Fruit fly (Drosophila melanogaster): ENCODE results near the gene Rnb.
A peak's percentile ranks its signal among the peaks of the same experiment; 100 is the strongest.

Rnb gene

DNA sequence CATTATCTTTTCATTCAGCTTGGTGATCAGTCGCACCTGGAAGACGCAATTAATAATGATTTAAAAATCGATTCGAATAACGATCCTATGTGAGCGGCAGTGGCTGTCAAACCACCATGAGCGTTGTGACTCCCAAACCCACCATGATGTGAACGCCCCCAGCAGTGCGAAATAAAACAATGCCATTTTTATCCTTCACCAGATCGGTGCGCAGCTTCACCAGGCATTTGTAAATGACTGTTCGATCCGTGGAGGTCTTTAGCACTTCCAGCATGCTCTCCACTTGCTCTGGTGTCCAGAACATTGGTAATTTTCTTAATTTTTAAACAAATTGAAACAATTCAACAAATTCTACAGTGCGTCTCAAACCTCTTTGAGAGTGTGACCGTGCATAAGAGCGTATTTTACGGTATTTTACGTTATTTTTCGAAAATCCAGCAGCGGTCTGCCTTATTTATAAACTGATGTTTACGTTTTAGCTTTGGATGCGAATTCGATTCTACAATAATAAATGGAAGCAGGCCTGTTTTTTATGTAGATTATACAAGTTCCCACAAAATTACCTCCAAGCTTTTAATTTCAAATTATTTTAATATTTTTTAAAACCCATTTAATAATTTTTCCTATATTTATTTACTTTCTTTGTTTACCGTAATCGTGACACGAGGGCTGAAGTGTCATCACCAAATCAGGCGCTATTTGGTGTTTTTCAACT is at the start of gene Rnb, which contains the start of gene Drice:
TSS of gene Rnb (minus strand) at position 389 of the 715 bp plus-strand sequence.
TSS of gene Drice (plus strand) at position 693 of the 715 bp plus-strand sequence.
- no peak for TF ChIP-seq CG8478 (optimal IDR thresholded peaks at IDR 0.05)
- peak; percentile 16 to 25 for TF ChIP-seq CTCF (optimal IDR thresholded peaks at IDR 0.05)

DNA sequence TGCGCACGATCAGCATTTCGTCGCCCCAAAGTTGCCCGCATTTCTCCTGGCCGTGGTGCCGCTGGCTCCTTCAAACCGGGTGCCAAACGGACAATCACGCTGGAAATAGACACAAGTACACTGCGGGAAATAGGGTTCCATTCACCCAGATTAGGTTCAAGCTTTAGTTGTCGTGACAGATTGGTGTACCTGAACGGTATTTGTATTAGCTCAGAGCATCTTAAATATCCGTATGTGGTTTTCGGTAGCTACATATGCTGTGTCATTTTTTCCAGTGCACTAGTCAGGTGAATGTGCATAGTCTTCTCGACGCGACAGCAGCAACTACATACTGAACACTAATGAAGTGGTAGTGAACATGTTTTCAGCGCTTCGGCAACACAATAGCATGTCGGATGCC is 48.0 kb upstream of the Rnb start:
- TF ChIP-seq CG8478 (optimal IDR thresholded peaks at IDR 0.05) (no peak), CTCF (optimal IDR thresholded peaks at IDR 0.05) (no peak)

DNA sequence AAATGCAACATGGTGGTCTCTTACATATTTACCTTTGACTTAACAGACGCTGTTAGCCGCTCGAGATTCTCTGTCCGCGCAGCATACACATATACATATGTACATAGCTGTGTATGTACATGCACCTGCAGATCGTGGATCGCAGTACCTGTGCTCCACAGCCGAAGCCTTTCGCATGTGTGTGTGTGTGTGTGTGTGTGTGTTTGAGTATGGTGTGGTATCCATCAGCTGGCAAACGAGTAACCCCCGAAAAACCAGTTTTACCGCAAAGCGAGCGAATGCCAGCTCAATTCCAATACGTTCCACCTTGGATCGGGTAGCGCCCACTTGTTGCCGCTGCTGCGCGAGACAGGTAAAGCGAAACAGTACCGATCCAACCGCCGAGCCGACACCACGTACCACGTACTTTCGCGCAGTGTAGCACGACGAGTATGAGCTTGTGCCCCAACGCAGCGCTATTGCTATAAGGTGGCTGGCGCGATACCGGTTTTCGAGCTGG is 42.2 kb upstream of the Rnb start, which contains the start of gene Cad99C:
TSS of gene Cad99C (plus strand) at position 365 of the 499 bp plus-strand sequence.
- TF ChIP-seq CG8478 (optimal IDR thresholded peaks at IDR 0.05) (no peak), CTCF (optimal IDR thresholded peaks at IDR 0.05) (no peak)

dm6 chr3R:29839707-29840311 is 40.7 kb upstream of the Rnb start:
- TF ChIP-seq CG8478 (optimal IDR thresholded peaks at IDR 0.05) (no peak), CTCF (optimal IDR thresholded peaks at IDR 0.05) (no peak)

- no peak for TF ChIP-seq CG8478 (optimal IDR thresholded peaks at IDR 0.05)
- no peak for TF ChIP-seq CTCF (optimal IDR thresholded peaks at IDR 0.05)
Measured at dm6 chr3R:29838751-29839150, 39.6 kb upstream of the Rnb start.

DNA sequence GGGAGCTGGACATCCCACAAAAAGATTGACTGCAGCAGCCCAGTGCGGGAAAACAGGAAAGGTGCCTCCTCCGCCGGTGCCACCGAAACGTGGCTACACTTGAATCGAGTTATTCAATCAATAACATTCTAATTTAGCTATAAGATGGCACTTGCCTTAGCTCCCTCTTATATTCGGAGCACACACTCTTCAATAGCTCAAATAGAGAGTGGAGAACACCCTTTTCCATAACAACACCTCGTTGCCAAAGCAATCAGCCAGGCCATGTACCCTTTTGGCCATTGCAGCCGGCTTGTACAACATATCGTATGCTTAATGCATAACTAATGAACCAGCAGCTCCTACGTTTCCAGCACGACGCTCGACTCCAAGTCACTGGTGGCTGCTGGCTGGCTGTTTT is 38.6 kb upstream of the Rnb start:
- TF ChIP-seq CG8478 (optimal IDR thresholded peaks at IDR 0.05) (no peak), CTCF (optimal IDR thresholded peaks at IDR 0.05) (no peak)

DNA sequence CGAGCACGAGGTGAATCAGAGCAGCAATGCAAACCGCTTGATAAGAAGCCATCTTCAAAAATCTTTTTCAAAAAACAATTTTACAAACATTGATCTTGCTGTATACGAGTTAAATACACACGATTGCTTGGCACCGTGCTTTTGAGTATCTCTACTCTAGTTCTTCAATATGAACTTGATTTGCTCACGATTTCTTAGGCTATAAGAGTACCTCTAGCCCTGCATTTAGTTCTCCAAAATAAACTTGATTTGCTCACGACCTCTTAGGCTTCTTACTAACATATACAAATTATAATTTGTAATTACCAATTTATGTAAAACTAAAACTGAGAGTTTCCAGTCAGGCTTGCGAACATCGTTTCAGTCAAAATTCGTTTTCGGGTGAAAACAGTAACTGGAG is 37.0 kb upstream of the Rnb start, which contains the start of gene CG42592:
TSS of gene CG42592 (minus strand) at position 101 of the 400 bp plus-strand sequence.
- TF ChIP-seq CG8478 (optimal IDR thresholded peaks at IDR 0.05) (no peak), CTCF (optimal IDR thresholded peaks at IDR 0.05) (no peak)

- TF ChIP-seq CTCF (optimal IDR thresholded peaks at IDR 0.05) (no peak), CG8478 (optimal IDR thresholded peaks at IDR 0.05) (no peak)
Measured at dm6 chr3R:29835710-29836049, 36.5 kb upstream of the Rnb start, which contains the start of gene Prtl99C. TSS of gene Prtl99C (plus strand) at chr3R:29835950.

- TF ChIP-seq CTCF (optimal IDR thresholded peaks at IDR 0.05) (no peak), CG8478 (optimal IDR thresholded peaks at IDR 0.05) (no peak)
Measured at dm6 chr3R:29834759-29835709, 35.9 kb upstream of the Rnb start, which contains the start of gene Atg16. TSS of gene Atg16 (minus strand) at chr3R:29835101.

DNA sequence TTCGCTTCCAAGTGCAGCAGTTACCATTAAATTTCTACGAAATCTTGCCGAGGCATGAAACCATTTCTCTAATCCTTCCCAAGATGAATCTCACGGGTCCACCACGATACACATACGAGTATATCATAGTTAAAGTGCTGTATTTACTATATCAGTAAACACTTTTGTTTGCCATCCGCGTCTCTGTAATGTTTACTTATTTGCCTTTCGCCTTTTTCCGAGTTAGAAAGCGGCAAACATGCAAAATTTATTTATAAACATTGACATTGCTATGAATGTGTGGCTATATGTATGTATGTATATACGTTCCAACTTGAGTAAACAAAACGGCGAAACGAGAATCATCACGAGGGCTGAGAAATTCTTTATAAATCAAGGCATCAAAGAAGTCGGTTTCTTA is 31.8 kb upstream of the Rnb start:
- no peak for TF ChIP-seq CTCF (optimal IDR thresholded peaks at IDR 0.05)
- TF ChIP-seq CG8478 (optimal IDR thresholded peaks at IDR 0.05): no peak

- TF ChIP-seq CTCF (optimal IDR thresholded peaks at IDR 0.05): no peak
- TF ChIP-seq CG8478 (optimal IDR thresholded peaks at IDR 0.05): no peak
Measured at dm6 chr3R:29829228-29829786, 30.2 kb upstream of the Rnb start.

DNA sequence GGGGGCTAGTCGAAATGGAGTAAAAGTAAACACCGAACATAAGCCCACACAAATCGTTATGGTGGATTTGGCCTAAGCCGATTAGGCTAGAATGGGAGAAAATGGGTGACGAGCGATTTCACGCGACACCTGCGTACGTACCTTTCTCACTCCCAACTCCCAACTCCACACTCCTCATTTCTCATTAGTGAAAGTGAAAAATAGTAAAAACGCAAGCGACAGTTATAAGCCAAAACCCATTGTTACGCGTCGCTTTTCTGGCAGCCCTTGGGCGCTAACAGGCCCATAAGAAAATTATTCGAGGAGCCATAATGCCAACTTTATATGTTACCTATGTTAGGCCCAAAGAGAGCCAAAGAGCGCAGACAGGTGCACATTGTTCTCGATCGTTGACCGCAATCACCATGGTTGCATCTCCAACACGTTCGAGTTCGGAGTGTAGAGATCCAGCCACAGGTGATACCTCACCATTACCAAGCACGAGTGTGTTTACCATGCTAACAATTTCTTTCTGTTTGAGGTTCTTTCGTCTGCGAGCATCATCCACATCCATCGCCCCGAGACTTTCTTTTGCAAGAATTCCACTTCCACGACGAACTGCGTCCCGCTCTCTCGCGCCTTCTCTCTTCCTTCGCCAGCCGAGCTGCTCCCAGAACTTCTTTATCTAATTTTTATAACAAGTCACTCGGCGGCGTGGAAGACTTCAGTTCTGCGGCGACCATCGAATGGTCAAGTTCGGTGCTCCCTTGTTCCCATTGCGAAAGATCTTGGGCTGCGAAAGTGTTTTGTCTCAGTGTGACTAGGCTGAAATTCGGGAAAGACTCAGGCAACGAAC is 19.5 kb upstream of the Rnb start, which contains the start of gene neo:
TSS of gene neo (plus strand) at position 698 of the 835 bp plus-strand sequence.
- no peak for TF ChIP-seq CG8478 (optimal IDR thresholded peaks at IDR 0.05)
- no peak for TF ChIP-seq CTCF (optimal IDR thresholded peaks at IDR 0.05)

DNA sequence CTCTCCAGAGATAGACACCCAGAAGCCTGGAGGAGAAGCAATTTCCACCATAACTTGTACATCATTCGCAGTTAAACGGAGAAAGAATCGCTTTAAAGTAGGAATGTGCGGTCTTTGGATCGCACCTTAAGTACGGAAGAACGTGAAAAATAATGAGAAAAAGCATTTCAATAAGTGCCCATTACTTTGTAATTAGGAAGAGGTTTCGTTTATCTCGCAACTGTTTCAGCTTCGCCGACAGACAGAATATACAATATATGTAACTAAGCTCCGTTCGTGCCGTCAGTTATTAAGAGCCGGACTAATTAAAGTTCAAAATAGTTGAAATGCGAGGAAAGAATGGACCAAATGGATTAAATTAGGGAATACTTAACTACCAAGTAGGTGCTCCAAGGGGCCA is 18.5 kb upstream of the Rnb start, which contains the start of gene CG7829:
TSS of gene CG7829 (minus strand) at position 101 of the 400 bp plus-strand sequence.
- TF ChIP-seq CG8478 (optimal IDR thresholded peaks at IDR 0.05): no peak
- TF ChIP-seq CTCF (optimal IDR thresholded peaks at IDR 0.05): no peak

- no peak for TF ChIP-seq CTCF (optimal IDR thresholded peaks at IDR 0.05)
- TF ChIP-seq CG8478 (optimal IDR thresholded peaks at IDR 0.05): no peak
Measured at dm6 chr3R:29816266-29816665, 17.1 kb upstream of the Rnb start, which contains the start of gene Vps16B. TSS of gene Vps16B (minus strand) at chr3R:29816451.

Data from S2 (cell line).